Worm (Caenorhabditis elegans) whole organism, mixed stage, embryonic: ENCODE results near the gene R01H2.8.

Experiments used
- M03D4.4 ChIP-seq: sonication (generic microtip); optimal IDR thresholded peaks from 2 replicates; lab custom pipeline; 2017; ENCODE audit warnings: mild to moderate bottlenecking, missing genetic modification characterization, missing compliant biosample characterization
- bed-3 ChIP-seq: fragments of 200-800 bp; sonication (Bioruptor generic); optimal IDR thresholded peaks from 3 replicates; lab custom pipeline; 2018; ENCODE audit warnings: mild to moderate bottlenecking, missing genetic modification characterization, moderate library complexity, missing compliant biosample characterization
- blmp-1 ChIP-seq: fragments of 150-350 bp; optimal IDR thresholded peaks from 2 replicates; lab custom pipeline; 2014; ENCODE audit warnings: missing biosample characterization, missing genetic modification characterization
- ceh-39 ChIP-seq: fragments of 150-350 bp; optimal IDR thresholded peaks from 2 replicates; lab custom pipeline; 2014; ENCODE audit warnings: missing biosample characterization, missing genetic modification characterization
- ceh-43 ChIP-seq: fragments of 200-800 bp; sonication (Bioruptor generic); optimal IDR thresholded peaks from 2 replicates; lab custom pipeline; 2018; ENCODE audit warnings: mild to moderate bottlenecking, missing genetic modification characterization, moderate library complexity, missing compliant biosample characterization
- ceh-83 ChIP-seq: fragments of 200-800 bp; sonication (Bioruptor generic); optimal IDR thresholded peaks from 2 replicates; lab custom pipeline; 2018; ENCODE audit warnings: mild to moderate bottlenecking, missing genetic modification characterization, missing compliant biosample characterization
- ces-1 ChIP-seq: fragments of 150-350 bp; optimal IDR thresholded peaks from 2 replicates; lab custom pipeline; 2014; ENCODE audit warnings: missing biosample characterization, missing genetic modification reagents, missing genetic modification characterization
- cnd-1 ChIP-seq: fragments of 200-800 bp; sonication (Bioruptor generic); optimal IDR thresholded peaks from 2 replicates; lab custom pipeline; 2018; ENCODE audit warnings: mild to moderate bottlenecking, missing genetic modification characterization, missing compliant biosample characterization
- drap-1 ChIP-seq: fragments of 200-800 bp; sonication (Bioruptor generic); optimal IDR thresholded peaks from 3 replicates; lab custom pipeline; 2018; ENCODE audit warnings: mild to moderate bottlenecking, missing genetic modification characterization, missing compliant biosample characterization
- elt-1 ChIP-seq: sonication (generic microtip); optimal IDR thresholded peaks from 2 replicates; lab custom pipeline; 2017; ENCODE audit warnings: missing genetic modification characterization, mild to moderate bottlenecking, missing compliant biosample characterization, antibody characterized with exemption, moderate library complexity, borderline replicate concordance; ENCODE audit not compliant: insufficient read depth
- elt-3 ChIP-seq: fragments of 150-350 bp; optimal IDR thresholded peaks from 2 replicates; lab custom pipeline; 2014; ENCODE audit warnings: missing biosample characterization, missing genetic modification characterization
- flh-1 ChIP-seq: fragments of 200-800 bp; sonication (Bioruptor generic); optimal IDR thresholded peaks from 2 replicates; lab custom pipeline; 2018; ENCODE audit warnings: mild to moderate bottlenecking, missing genetic modification characterization, moderate library complexity, missing compliant biosample characterization
- ham-2 ChIP-seq: fragments of 200-800 bp; sonication (Bioruptor generic); optimal IDR thresholded peaks from 2 replicates; lab custom pipeline; 2018; ENCODE audit warnings: mild to moderate bottlenecking, missing genetic modification characterization, missing compliant biosample characterization
- hlh-1 ChIP-seq: fragments of 150-350 bp; optimal IDR thresholded peaks from 2 replicates; lab custom pipeline; 2014; ENCODE audit warnings: missing biosample characterization, missing genetic modification reagents, missing genetic modification characterization
- lin-13 ChIP-seq: fragments of 150-350 bp; optimal IDR thresholded peaks from 2 replicates; lab custom pipeline; 2014; ENCODE audit warnings: missing biosample characterization, missing genetic modification characterization
- lin-32 ChIP-seq: fragments of 200-800 bp; sonication (Bioruptor generic); optimal IDR thresholded peaks from 2 replicates; lab custom pipeline; 2018; ENCODE audit warnings: mild to moderate bottlenecking, missing genetic modification characterization, missing compliant biosample characterization
- lsy-2 ChIP-seq: fragments of 150-350 bp; optimal IDR thresholded peaks from 2 replicates; lab custom pipeline; 2014; ENCODE audit warnings: missing biosample characterization, missing genetic modification characterization
- mab-5 ChIP-seq: fragments of 150-350 bp; optimal IDR thresholded peaks from 2 replicates; lab custom pipeline; 2014; ENCODE audit warnings: missing biosample characterization, missing genetic modification characterization
- mep-1 ChIP-seq: fragments of 150-350 bp; optimal IDR thresholded peaks from 2 replicates; lab custom pipeline; 2017; ENCODE audit warnings: missing biosample characterization, missing genetic modification reagents, missing genetic modification characterization, inconsistent platforms
- mls-2 ChIP-seq: sonication (generic microtip); optimal IDR thresholded peaks from 2 replicates; lab custom pipeline; 2016; ENCODE audit warnings: mild to moderate bottlenecking, missing genetic modification characterization, moderate library complexity, missing compliant biosample characterization
- nhr-12 ChIP-seq: fragments of 150-350 bp; optimal IDR thresholded peaks from 2 replicates; lab custom pipeline; 2014; ENCODE audit warnings: missing biosample characterization, missing genetic modification characterization
- nhr-2 ChIP-seq: fragments of 150-350 bp; optimal IDR thresholded peaks from 2 replicates; lab custom pipeline; 2014; ENCODE audit warnings: missing biosample characterization, missing genetic modification characterization
- nhr-237 ChIP-seq: fragments of 150-350 bp; optimal IDR thresholded peaks from 2 replicates; lab custom pipeline; 2014; ENCODE audit warnings: missing biosample characterization, missing genetic modification characterization
- nhr-28 ChIP-seq: fragments of 150-350 bp; optimal IDR thresholded peaks from 2 replicates; lab custom pipeline; 2014; ENCODE audit warnings: missing biosample characterization, missing genetic modification characterization
- nhr-76 ChIP-seq: sonication (generic microtip); optimal IDR thresholded peaks from 2 replicates; lab custom pipeline; 2017; ENCODE audit warnings: missing biosample characterization, missing genetic modification characterization
- pha-4 ChIP-seq: fragments of 150-350 bp; optimal IDR thresholded peaks from 2 replicates; lab custom pipeline; 2018; ENCODE audit warnings: missing biosample characterization, missing genetic modification reagents, missing genetic modification characterization
- sem-2 ChIP-seq: fragments of 200-800 bp; sonication (Bioruptor generic); optimal IDR thresholded peaks from 2 replicates; lab custom pipeline; 2018; ENCODE audit warnings: mild to moderate bottlenecking, missing genetic modification characterization, missing compliant biosample characterization
- snpc-4 ChIP-seq: fragments of 150-350 bp; optimal IDR thresholded peaks from 2 replicates; lab custom pipeline; 2014; ENCODE audit warnings: missing biosample characterization, missing genetic modification characterization
- sptf-1 ChIP-seq: sonication (generic microtip); optimal IDR thresholded peaks from 2 replicates; lab custom pipeline; 2017; ENCODE audit warnings: mild to moderate bottlenecking, missing genetic modification characterization, moderate library complexity, missing compliant biosample characterization
- tbx-8 ChIP-seq: fragments of 200-800 bp; sonication (Bioruptor generic); optimal IDR thresholded peaks from 2 replicates; lab custom pipeline; 2018; ENCODE audit warnings: mild to moderate bottlenecking, missing genetic modification characterization, moderate library complexity, missing compliant biosample characterization
- unc-120 ChIP-seq: sonication (generic microtip); optimal IDR thresholded peaks from 2 replicates; lab custom pipeline; 2017; ENCODE audit warnings: missing genetic modification characterization, missing compliant biosample characterization; ENCODE audit not compliant: poor library complexity, severe bottlenecking
- unc-39 ChIP-seq: fragments of 150-350 bp; optimal IDR thresholded peaks from 2 replicates; lab custom pipeline; 2014; ENCODE audit warnings: missing biosample characterization, missing genetic modification characterization
- unc-62 ChIP-seq: fragments of 150-350 bp; optimal IDR thresholded peaks from 2 replicates; lab custom pipeline; 2014; ENCODE audit warnings: missing biosample characterization, missing genetic modification reagents, missing genetic modification characterization
- zip-8 ChIP-seq: fragments of 150-350 bp; optimal IDR thresholded peaks from 2 replicates; lab custom pipeline; 2014; ENCODE audit warnings: missing biosample characterization, missing genetic modification characterization
- ztf-11 ChIP-seq: fragments of 150-350 bp; optimal IDR thresholded peaks from 2 replicates; lab custom pipeline; 2014; ENCODE audit warnings: missing biosample characterization, missing genetic modification characterization

R01H2.8 gene

DNA sequence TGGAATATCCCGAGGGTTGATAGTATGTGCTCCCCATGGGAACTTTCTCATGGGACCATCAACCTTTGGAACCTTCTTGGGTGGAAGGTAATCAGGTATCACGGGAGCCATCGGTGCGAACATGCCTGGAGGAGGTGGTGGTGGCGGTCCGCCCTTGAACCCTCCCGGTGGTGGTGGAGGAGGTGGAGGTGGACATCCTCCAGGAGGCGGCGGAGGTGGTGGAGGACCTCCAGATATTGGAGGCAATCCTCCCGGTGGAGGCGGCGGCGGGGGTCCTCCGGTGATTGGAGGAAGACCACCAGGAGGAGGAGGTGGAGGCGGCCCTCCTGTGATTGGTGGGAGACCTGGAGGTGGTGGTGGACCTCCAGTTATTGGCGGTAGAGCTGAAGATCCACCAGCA lies 43.0 kb upstream of the R01H2.8 start:
- no peak for TF ChIP-seq unc-39
- no peak for TF ChIP-seq unc-120 (tag; lab: Kevin White, UChicago)
- TF ChIP-seq zip-8 (tag; lab: Kevin White, UChicago) = no peak
- TF ChIP-seq ces-1 (GFP tag; lab: Kevin White, UChicago) = no peak
- TF ChIP-seq ceh-43 = no peak
- no peak for TF ChIP-seq lin-32 (GFP tag; lab: Kevin White, UChicago)
- no peak for TF ChIP-seq elt-1 (tag; lab: Kevin White, UChicago)
- TF ChIP-seq unc-62 (GFP tag; lab: Kevin White, UChicago) = no peak
- no peak for TF ChIP-seq elt-3 (tag; lab: Kevin White, UChicago)
- TF ChIP-seq blmp-1 (tag; lab: Kevin White, UChicago) = no peak
- no peak for TF ChIP-seq lin-13 (tag; lab: Kevin White, UChicago)
- TF ChIP-seq ham-2 (GFP tag; lab: Kevin White, UChicago) = no peak
- TF ChIP-seq nhr-2 (tag; lab: Kevin White, UChicago) = no peak
- TF ChIP-seq flh-1 (GFP tag; lab: Kevin White, UChicago) = no peak
- no peak for TF ChIP-seq cnd-1
- TF ChIP-seq M03D4.4 (tag; lab: Kevin White, UChicago) = no peak
- no peak for TF ChIP-seq ztf-11
- TF ChIP-seq bed-3 (GFP tag; lab: Kevin White, UChicago) = no peak
- TF ChIP-seq, all 35 proteins: peak for 0

DNA sequence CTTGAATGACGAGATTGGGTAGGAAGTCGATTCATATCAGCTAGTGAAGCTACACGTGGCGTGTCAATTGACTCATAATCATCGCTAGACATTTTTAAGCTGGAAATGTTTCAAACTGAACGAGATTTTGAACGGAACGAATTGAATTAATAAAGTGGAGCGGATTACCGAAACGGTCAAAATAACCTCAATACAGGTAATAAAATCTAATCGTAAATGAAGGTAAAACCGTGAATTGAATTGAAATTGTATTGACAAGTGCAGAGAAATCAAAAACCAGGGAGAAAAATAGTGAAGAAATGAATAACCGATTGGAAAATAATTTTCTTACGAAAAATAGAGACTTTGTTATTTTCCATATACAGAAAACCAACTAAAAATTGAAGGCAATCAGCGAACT lies 39.8 kb upstream of the R01H2.8 start, which contains the start of gene cyk-1:
Gene cyk-1, minus strand, starts transcription at position 101 of the 400 bp plus-strand sequence.
- TF ChIP-seq mab-5 (tag; lab: Kevin White, UChicago) = no peak
- no peak for TF ChIP-seq ces-1 (GFP tag; lab: Kevin White, UChicago)
- no peak for TF ChIP-seq nhr-2 (tag; lab: Kevin White, UChicago)
- TF ChIP-seq bed-3 (GFP tag; lab: Kevin White, UChicago) = no peak
- TF ChIP-seq mep-1 = no peak
- no peak for TF ChIP-seq zip-8 (tag; lab: Kevin White, UChicago)

DNA sequence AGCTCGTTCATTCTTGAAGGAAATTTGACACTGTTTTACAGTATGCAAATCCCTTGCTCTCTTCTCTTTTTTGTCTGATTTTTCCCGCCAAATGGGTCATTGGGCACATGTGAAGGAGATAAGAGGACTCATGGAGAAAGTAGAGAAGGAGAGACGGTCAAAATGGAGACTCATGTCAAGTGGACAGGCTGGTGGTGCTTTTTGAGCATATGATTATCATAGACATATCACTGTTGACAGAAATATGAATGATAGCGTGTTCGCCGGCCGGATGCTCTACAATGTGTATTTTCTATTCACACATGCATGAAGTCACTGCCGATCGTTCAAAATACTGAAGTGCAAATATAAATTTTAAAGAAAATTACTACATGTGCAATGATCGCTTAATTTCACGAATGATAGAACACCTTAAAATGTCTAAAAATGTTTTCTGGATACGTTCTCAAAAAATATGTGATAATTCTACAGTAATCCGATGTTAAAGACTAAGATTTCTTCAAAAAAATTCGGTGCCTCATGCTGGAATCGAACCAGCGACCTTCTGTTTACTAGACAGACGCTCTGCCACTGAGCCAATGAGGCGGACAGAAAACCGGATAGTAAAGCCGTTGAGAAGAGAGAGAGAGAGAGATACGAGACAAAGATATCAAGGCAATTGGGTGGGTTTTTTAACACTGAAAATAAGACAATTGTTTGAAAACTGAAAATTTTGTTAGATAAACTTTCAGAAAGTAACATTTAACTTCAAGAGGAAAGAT lies 38.6 kb upstream of the R01H2.8 start:
- no peak for TF ChIP-seq ham-2 (GFP tag; lab: Kevin White, UChicago)
- no peak for TF ChIP-seq hlh-1 (tag; lab: Kevin White, UChicago)
- TF ChIP-seq elt-1 (tag; lab: Kevin White, UChicago) = no peak
- TF ChIP-seq ceh-39 (tag; lab: Kevin White, UChicago) = no peak
- no peak for TF ChIP-seq nhr-28 (tag; lab: Kevin White, UChicago)
- peak; percentile 71 for TF ChIP-seq ceh-83 (GFP tag; lab: Kevin White, UChicago)
- no peak for TF ChIP-seq lin-13 (tag; lab: Kevin White, UChicago)
- no peak for TF ChIP-seq nhr-76 (tag; lab: Kevin White, UChicago)
- peak; percentile 49 for TF ChIP-seq mls-2 (tag; lab: Kevin White, UChicago)
- peak; percentile 45 for TF ChIP-seq unc-120 (tag; lab: Kevin White, UChicago)
- peak; percentile 10 for TF ChIP-seq lsy-2
- TF ChIP-seq unc-39 = no peak
- TF ChIP-seq unc-62 (GFP tag; lab: Kevin White, UChicago) = no peak
- no peak for TF ChIP-seq tbx-8
- TF ChIP-seq drap-1 (GFP tag; lab: Kevin White, UChicago) = peak; percentile 34
- TF ChIP-seq sem-2 (GFP tag; lab: Kevin White, UChicago) = peak; percentile 61
- no peak for TF ChIP-seq ztf-11
- TF ChIP-seq sptf-1 (tag; lab: Kevin White, UChicago) = peak; percentile 75
- TF ChIP-seq ces-1 (GFP tag; lab: Kevin White, UChicago) = no peak
- TF ChIP-seq nhr-237 (tag; lab: Kevin White, UChicago) = no peak
- no peak for TF ChIP-seq blmp-1 (tag; lab: Kevin White, UChicago)
- peak; percentile 38 for TF ChIP-seq ceh-43
- TF ChIP-seq zip-8 (tag; lab: Kevin White, UChicago) = no peak
- no peak for TF ChIP-seq lin-32 (GFP tag; lab: Kevin White, UChicago)
- TF ChIP-seq nhr-12 (tag; lab: Kevin White, UChicago) = no peak
- no peak for TF ChIP-seq mab-5 (tag; lab: Kevin White, UChicago)
- TF ChIP-seq bed-3 (GFP tag; lab: Kevin White, UChicago) = peak; percentile 33
- TF ChIP-seq elt-3 (tag; lab: Kevin White, UChicago) = no peak
- no peak for TF ChIP-seq mep-1
- TF ChIP-seq M03D4.4 (tag; lab: Kevin White, UChicago) = peak; percentile 71
- no peak for TF ChIP-seq snpc-4 (tag; lab: Kevin White, UChicago)
- no peak for TF ChIP-seq pha-4
- peak; percentile 75 for TF ChIP-seq cnd-1
- no peak for TF ChIP-seq flh-1 (GFP tag; lab: Kevin White, UChicago)
- TF ChIP-seq nhr-2 (tag; lab: Kevin White, UChicago) = no peak
- TF ChIP-seq, all 35 proteins: peak for 11
